ENCODE assay signal across 5 fruit fly cellular contexts in genomic region chr3R:11948903-11949358, dm6.
TF ChIP-seq lines count a peak whose summit lies in the region.

Gene Cad87A (minus strand): TSS chr3R:11949129.

- TF ChIP-seq CTCF in whole organism, embryonic (GFP tag; optimal IDR thresholded peaks at IDR 0.05; lab: Kevin White, UChicago) = no peak

TF ChIP-seq in whole organism, adult, 20 proteins besides CTCF, POLR2A, EP300 and RAD21:
- TF ChIP-seq Mnt (GFP tag; optimal IDR thresholded peaks at IDR 0.05; lab: Kevin White, UChicago) = peak; percentile 41
- TF ChIP-seq tj (GFP tag; optimal IDR thresholded peaks at IDR 0.05; lab: Kevin White, UChicago) = peak; percentile 49
- no peak for TF ChIP-seq Crg-1 (GFP tag; optimal IDR thresholded peaks at IDR 0.05; lab: Kevin White, UChicago)
- no peak for TF ChIP-seq CG33017 (tag; optimal IDR thresholded peaks at IDR 0.05; lab: Kevin White, UChicago)
- no peak for TF ChIP-seq CG1620 (GFP tag; optimal IDR thresholded peaks at IDR 0.05; lab: Kevin White, UChicago)
- no peak for TF ChIP-seq CG5204 (GFP tag; optimal IDR thresholded peaks at IDR 0.05; lab: Kevin White, UChicago)
- no peak for TF ChIP-seq CG11617 (GFP tag; optimal IDR thresholded peaks at IDR 0.05; lab: Kevin White, UChicago)
- no peak for TF ChIP-seq bab1 (GFP tag; optimal IDR thresholded peaks at IDR 0.05; lab: Kevin White, UChicago)
- TF ChIP-seq cic (GFP tag; optimal IDR thresholded peaks at IDR 0.05; lab: Kevin White, UChicago) = no peak
- no peak for TF ChIP-seq Clk (GFP tag; optimal IDR thresholded peaks at IDR 0.05; lab: Kevin White, UChicago)
- no peak for TF ChIP-seq CG7045 (GFP tag; optimal IDR thresholded peaks at IDR 0.05; lab: Kevin White, UChicago)
- no peak for TF ChIP-seq kay (GFP tag; lab: Kevin White, UChicago; ENCODE audit: borderline replicate concordance)
TF ChIP-seq in whole organism, adult: peak in this region for 2.

TF ChIP-seq in whole organism, embryonic, 481 proteins besides CTCF, POLR2A, EP300 and RAD21 (continues in another document):
- no peak for TF ChIP-seq ERR (GFP tag; optimal IDR thresholded peaks at IDR 0.05; lab: Kevin White, UChicago)
- peak; percentile 99 for TF ChIP-seq scrt (GFP tag; optimal IDR thresholded peaks at IDR 0.05; lab: Kevin White, UChicago)
- no peak for TF ChIP-seq H15 (GFP tag; IDR thresholded peaks at IDR 0.05; lab: Robert Waterston, UW)
- peak in 1 of 2 experiments; percentile 69 for TF ChIP-seq Eip74EF (GFP tag; optimal IDR thresholded peaks at IDR 0.05; lab: Kevin White, UChicago)
- TF ChIP-seq CG10959 (GFP tag; IDR thresholded peaks at IDR 0.05; lab: Robert Waterston, UW) = no peak
- no peak for TF ChIP-seq Oli (tag; optimal IDR thresholded peaks at IDR 0.05; lab: Kevin White, UChicago)
- no peak for TF ChIP-seq CG15601 (tag; optimal IDR thresholded peaks at IDR 0.05; lab: Kevin White, UChicago)
- peak; percentile 96 for TF ChIP-seq Jarid2 (GFP tag; optimal IDR thresholded peaks at IDR 0.05; lab: Kevin White, UChicago)
- no peak for TF ChIP-seq CG7357 (GFP tag; IDR thresholded peaks at IDR 0.05; lab: Robert Waterston, UW)
- TF ChIP-seq CG7271 (tag; optimal IDR thresholded peaks at IDR 0.05; lab: Kevin White, UChicago) = peak; percentile 31
- no peak for TF ChIP-seq CG10321 (GFP tag; IDR thresholded peaks at IDR 0.05; lab: Robert Waterston, UW)
- TF ChIP-seq CG10209 (GFP tag; optimal IDR thresholded peaks at IDR 0.05; lab: Kevin White, UChicago) = no peak
- no peak for TF ChIP-seq CG18619 (GFP tag; optimal IDR thresholded peaks at IDR 0.05; lab: Kevin White, UChicago)
- no peak for TF ChIP-seq mld (GFP tag; IDR thresholded peaks at IDR 0.05; lab: Robert Waterston, UW; ENCODE audit: partially characterized antibody)
- TF ChIP-seq Med (GFP tag; lab: Kevin White, UChicago) = peak; percentile 91
- TF ChIP-seq CG34224 (GFP tag; IDR thresholded peaks at IDR 0.05; lab: Robert Waterston, UW; ENCODE audit: partially characterized antibody) = no peak
- no peak for TF ChIP-seq stc (GFP tag; IDR thresholded peaks at IDR 0.05; lab: Robert Waterston, UW)
- no peak for TF ChIP-seq crol (GFP tag; IDR thresholded peaks at IDR 0.05; lab: Robert Waterston, UW)
- TF ChIP-seq CG17912 (GFP tag; optimal IDR thresholded peaks at IDR 0.05; lab: Kevin White, UChicago) = peak; percentile 12
- no peak for TF ChIP-seq CG11247 (GFP tag; IDR thresholded peaks at IDR 0.05; lab: Robert Waterston, UW)
- no peak for TF ChIP-seq CG4360 (GFP tag; IDR thresholded peaks at IDR 0.05; lab: Robert Waterston, UW)

TF ChIP-seq in whole organism, prepupa, 60 proteins besides CTCF, POLR2A, EP300 and RAD21:
- TF ChIP-seq Eip75B (GFP tag; optimal IDR thresholded peaks at IDR 0.05; lab: Kevin White, UChicago) (no peak), CG11762 (GFP tag; optimal IDR thresholded peaks at IDR 0.05; lab: Kevin White, UChicago; ENCODE audit: insufficient read depth) (no peak), Hr39 (GFP tag; optimal IDR thresholded peaks at IDR 0.05; lab: Kevin White, UChicago) (no peak), CG3032 (tag; optimal IDR thresholded peaks at IDR 0.05; lab: Kevin White, UChicago) (peak; percentile 3), fkh (GFP tag; optimal IDR thresholded peaks at IDR 0.05; lab: Kevin White, UChicago) (peak; percentile 82), Eip78C (GFP tag; lab: Kevin White, UChicago) (peak; percentile 64), CG6854 (GFP tag; optimal IDR thresholded peaks at IDR 0.05; lab: Kevin White, UChicago) (peak; percentile 19), vri (GFP tag; optimal IDR thresholded peaks at IDR 0.05; lab: Kevin White, UChicago) (peak; percentile 17), CG6163 (GFP tag; IDR thresholded peaks at IDR 0.05; lab: Robert Waterston, UW) (no peak), CG1621 (tag; optimal IDR thresholded peaks at IDR 0.05; lab: Kevin White, UChicago) (peak; percentile 44), CG6792 (GFP tag; optimal IDR thresholded peaks at IDR 0.05; lab: Kevin White, UChicago) (no peak), Ets96B (tag; optimal IDR thresholded peaks at IDR 0.05; lab: Kevin White, UChicago) (no peak), dsx (GFP tag; optimal IDR thresholded peaks at IDR 0.05; lab: Kevin White, UChicago; ENCODE audit: poor library complexity, severe bottlenecking) (peak; percentile 45), CG8319 (GFP tag; optimal IDR thresholded peaks at IDR 0.05; lab: Kevin White, UChicago) (no peak), Ets21C (GFP tag; optimal IDR thresholded peaks at IDR 0.05; lab: Kevin White, UChicago) (no peak), CG8632 (GFP tag; optimal IDR thresholded peaks at IDR 0.05; lab: Kevin White, UChicago) (no peak), CG32006 (GFP tag; optimal IDR thresholded peaks at IDR 0.05; lab: Kevin White, UChicago) (no peak), ss (GFP tag; optimal IDR thresholded peaks at IDR 0.05; lab: Kevin White, UChicago) (peak; percentile 51 to 55), CG11902 (GFP tag; optimal IDR thresholded peaks at IDR 0.05; lab: Kevin White, UChicago) (no peak), dac (GFP tag; optimal IDR thresholded peaks at IDR 0.05; lab: Kevin White, UChicago) (no peak)

TF ChIP-seq in whole organism, pupa, 21 proteins besides CTCF, POLR2A, EP300 and RAD21:
- TF ChIP-seq Pif1A (GFP tag; optimal IDR thresholded peaks at IDR 0.05; lab: Kevin White, UChicago) = no peak
- TF ChIP-seq CG32121 (GFP tag; IDR thresholded peaks at IDR 0.05; lab: Robert Waterston, UW) = no peak
- TF ChIP-seq CG34367 (tag; optimal IDR thresholded peaks at IDR 0.05; lab: Kevin White, UChicago) = no peak
- no peak for TF ChIP-seq fd96Ca (GFP tag; IDR thresholded peaks at IDR 0.05; lab: Robert Waterston, UW)
- TF ChIP-seq rn (GFP tag; IDR thresholded peaks at IDR 0.05; lab: Robert Waterston, UW) = no peak
- TF ChIP-seq Pif1B (GFP tag; optimal IDR thresholded peaks at IDR 0.05; lab: Kevin White, UChicago) = no peak
- TF ChIP-seq CG9948 (tag; optimal IDR thresholded peaks at IDR 0.05; lab: Kevin White, UChicago) = no peak
- TF ChIP-seq CG14655 (GFP tag; optimal IDR thresholded peaks at IDR 0.05; lab: Kevin White, UChicago) = no peak
- no peak for TF ChIP-seq Snoo (tag; optimal IDR thresholded peaks at IDR 0.05; lab: Kevin White, UChicago)
- no peak for TF ChIP-seq CG13204 (GFP tag; optimal IDR thresholded peaks at IDR 0.05; lab: Kevin White, UChicago)
- peak; percentile 43 for TF ChIP-seq EcR (GFP tag; optimal IDR thresholded peaks at IDR 0.05; lab: Kevin White, UChicago)
- TF ChIP-seq CG8159 (tag; optimal IDR thresholded peaks at IDR 0.05; lab: Kevin White, UChicago) = peak; percentile 7
- no peak for TF ChIP-seq D1 (tag; optimal IDR thresholded peaks at IDR 0.05; lab: Kevin White, UChicago)
- TF ChIP-seq CG8301 (tag; optimal IDR thresholded peaks at IDR 0.05; lab: Kevin White, UChicago) = no peak
- peak; percentile 12 for TF ChIP-seq gl (tag; optimal IDR thresholded peaks at IDR 0.05; lab: Kevin White, UChicago)
- TF ChIP-seq CG4496 (GFP tag; IDR thresholded peaks at IDR 0.05; lab: Robert Waterston, UW) = no peak
- TF ChIP-seq CG15710 (tag; optimal IDR thresholded peaks at IDR 0.05; lab: Kevin White, UChicago) = no peak
- no peak for TF ChIP-seq Ets98B (GFP tag; IDR thresholded peaks at IDR 0.05; lab: Robert Waterston, UW)
- TF ChIP-seq CG10348 (GFP tag; IDR thresholded peaks at IDR 0.05; lab: Robert Waterston, UW) = no peak
- TF ChIP-seq CG12605 (GFP tag; IDR thresholded peaks at IDR 0.05; lab: Robert Waterston, UW) = no peak
- TF ChIP-seq CG17806 (tag; optimal IDR thresholded peaks at IDR 0.05; lab: Kevin White, UChicago) = no peak

TF ChIP-seq in whole organism, wandering third instar larva, 38 proteins besides CTCF, POLR2A, EP300 and RAD21:
- TF ChIP-seq foxo (GFP tag; optimal IDR thresholded peaks at IDR 0.05; lab: Kevin White, UChicago) (peak; percentile 9 to 37), dl (GFP tag; optimal IDR thresholded peaks at IDR 0.05; lab: Kevin White, UChicago; ENCODE audit: insufficient read depth in 1 of 2, partially characterized antibody in 2 of 2) (no peak), sage (GFP tag; optimal IDR thresholded peaks at IDR 0.05; lab: Kevin White, UChicago) (peak; percentile 6), Dif (GFP tag; optimal IDR thresholded peaks at IDR 0.05; lab: Kevin White, UChicago; ENCODE audit: partially characterized antibody) (peak; percentile 19), Hnf4 (GFP tag; optimal IDR thresholded peaks at IDR 0.05; lab: Kevin White, UChicago) (no peak), fru (GFP tag; optimal IDR thresholded peaks at IDR 0.05; lab: Kevin White, UChicago) (peak; percentile 3), h (GFP tag; optimal IDR thresholded peaks at IDR 0.05; lab: Kevin White, UChicago) (peak; percentile 15), Sp1 (GFP tag; optimal IDR thresholded peaks at IDR 0.05; lab: Kevin White, UChicago) (peak; percentile 21), sv (GFP tag; optimal IDR thresholded peaks at IDR 0.05; lab: Kevin White, UChicago) (no peak), dmrt93B (GFP tag; optimal IDR thresholded peaks at IDR 0.05; lab: Kevin White, UChicago) (no peak), woc (GFP tag; optimal IDR thresholded peaks at IDR 0.05; lab: Kevin White, UChicago) (no peak), brk (GFP tag; optimal IDR thresholded peaks at IDR 0.05; lab: Kevin White, UChicago) (no peak), Hr83 (GFP tag; optimal IDR thresholded peaks at IDR 0.05; lab: Kevin White, UChicago; ENCODE audit: poor library complexity, severe bottlenecking) (peak; percentile 41), br (GFP tag; optimal IDR thresholded peaks at IDR 0.05; lab: Kevin White, UChicago) (no peak), pan (optimal IDR thresholded peaks at IDR 0.05; lab: Kevin White, UChicago) (no peak), tai (GFP tag; optimal IDR thresholded peaks at IDR 0.05; lab: Kevin White, UChicago) (no peak), psq (GFP tag; optimal IDR thresholded peaks at IDR 0.05; lab: Kevin White, UChicago) (no peak), Rel (GFP tag; optimal IDR thresholded peaks at IDR 0.05; lab: Kevin White, UChicago) (no peak), Rel (tag; optimal IDR thresholded peaks at IDR 0.05; lab: Kevin White, UChicago) (peak; percentile 32)
